Fruit fly (Drosophila melanogaster): ENCODE data around the gene CG5746.

Gene CG5746

dm6 chr3R:24294784-24295555 lies 53.6 kb downstream of the CG5746 start, which contains the start of gene crb (continued):
- TF ChIP-seq bsh (GFP tag; optimal IDR thresholded peaks at IDR 0.05) (peak in 1 of 2 experiments; percentile 32), so (GFP tag; IDR thresholded peaks at IDR 0.05) (peak; percentile 57; the same call in 1 of the 3 replicates), Hr78 (GFP tag; optimal IDR thresholded peaks at IDR 0.05) (peak in 1 of 2 experiments; percentile 98), h (optimal IDR thresholded peaks at IDR 0.05) (no peak), Mes4 (GFP tag; optimal IDR thresholded peaks at IDR 0.05) (peak; percentile 45), CG14667 (GFP tag; IDR thresholded peaks at IDR 0.05) (no peak), Ravus (GFP tag; IDR thresholded peaks at IDR 0.05) (no peak), CG14860 (GFP tag; IDR thresholded peaks at IDR 0.05; ENCODE audit: partially characterized antibody) (peak; percentile 38; the same call in 1 of the 3 replicates), CG9609 (GFP tag; optimal IDR thresholded peaks at IDR 0.05) (peak; percentile 18), CG31365 (tag; optimal IDR thresholded peaks at IDR 0.05) (peak; percentile 11), mirr (GFP tag; optimal IDR thresholded peaks at IDR 0.05) (peak; percentile 60), CG15601 (tag; optimal IDR thresholded peaks at IDR 0.05) (peak; percentile 40), CG8089 (GFP tag; optimal IDR thresholded peaks at IDR 0.05) (peak; percentile 6), Taf1 (GFP tag; IDR thresholded peaks at IDR 0.05) (no peak), CG9932 (GFP tag; IDR thresholded peaks at IDR 0.05) (peak; percentile 63; the same call in 1 of the 2 replicates), Rx (GFP tag; IDR thresholded peaks at IDR 0.05) (no peak), en (GFP tag; optimal IDR thresholded peaks at IDR 0.05) (no peak), klu (GFP tag; IDR thresholded peaks at IDR 0.05) (no peak), CG7987 (GFP tag; optimal IDR thresholded peaks at IDR 0.05) (peak; percentile 58), CG6813 (GFP tag; optimal IDR thresholded peaks at IDR 0.05) (peak; percentile 20), kay (GFP tag; optimal IDR thresholded peaks at IDR 0.05) (peak; percentile 1), CG32772 (GFP tag; IDR thresholded peaks at IDR 0.05) (no peak), H15 (GFP tag; IDR thresholded peaks at IDR 0.05) (0 out of 3 replicates have a peak, but pooled peaks have one; percentile 35), CG7963 (GFP tag; IDR thresholded peaks at IDR 0.05; ENCODE audit: partially characterized antibody) (peak; percentile 42; the same call in 1 of the 3 replicates), CG9215 (GFP tag; IDR thresholded peaks at IDR 0.05) (0 out of 2 replicates have a peak, but pooled peaks have one; percentile 9), wdn (GFP tag; IDR thresholded peaks at IDR 0.05) (no peak), grau (tag; optimal IDR thresholded peaks at IDR 0.05) (peak; percentile 54), trem (tag; optimal IDR thresholded peaks at IDR 0.05) (peak; percentile 52), CG30020 (tag; optimal IDR thresholded peaks at IDR 0.05) (peak; percentile 13), ab (GFP tag; optimal IDR thresholded peaks at IDR 0.05) (no peak), Doc3 (GFP tag; IDR thresholded peaks at IDR 0.05; ENCODE audit: partially characterized antibody) (no peak), stc (GFP tag; IDR thresholded peaks at IDR 0.05) (no peak; the same call in 1 of the 2 replicates), CG9876 (GFP tag; optimal IDR thresholded peaks at IDR 0.05) (no peak), E2f1 (GFP tag; IDR thresholded peaks at IDR 0.05) (peak; percentile 28; the same call in 1 of the 2 replicates), CG7786 (GFP tag; optimal IDR thresholded peaks at IDR 0.05) (no peak), Oaz (GFP tag; IDR thresholded peaks at IDR 0.05) (no peak), bcd (GFP tag; optimal IDR thresholded peaks at IDR 0.05) (peak; percentile 22), CG4328 (GFP tag; optimal IDR thresholded peaks at IDR 0.05) (peak; percentile 12), grn (GFP tag; optimal IDR thresholded peaks at IDR 0.05) (peak; percentile 52), CG17912 (GFP tag; optimal IDR thresholded peaks at IDR 0.05) (peak; percentile 57), Drgx (GFP tag; IDR thresholded peaks at IDR 0.05) (0 out of 2 replicates have a peak, but pooled peaks have one; percentile 30), her (GFP tag; optimal IDR thresholded peaks at IDR 0.05) (peak; percentile 68), CG10274 (GFP tag; optimal IDR thresholded peaks at IDR 0.05) (no peak), CG42726 (GFP tag; IDR thresholded peaks at IDR 0.05; ENCODE audit: partially characterized antibody) (peak; percentile 59; the same call in 1 of the 2 replicates), CG14710 (tag; optimal IDR thresholded peaks at IDR 0.05) (peak; percentile 35), croc (GFP tag; conservative IDR thresholded peaks at IDR 0.05) (no peak), CG14965 (GFP tag; optimal IDR thresholded peaks at IDR 0.05; ENCODE audit: borderline replicate concordance) (no peak), CG17328 (GFP tag; IDR thresholded peaks at IDR 0.05) (0 out of 2 replicates have a peak, but pooled peaks have one; percentile 42), sr (GFP tag; IDR thresholded peaks at IDR 0.05) (0 out of 3 replicates have a peak, but pooled peaks have one; percentile 41)
